Worm (Caenorhabditis elegans) whole organism, L1 larva: ENCODE data around the gene C34B4.2.

Experiments used
- C04F5.9 ChIP-seq: sonication (generic microtip); optimal IDR thresholded peaks from 2 replicates; lab custom pipeline; 2016; ENCODE audit warnings: missing genetic modification characterization, missing compliant biosample characterization
- isw-1 ChIP-seq: fragments of 200-800 bp; sonication (Bioruptor generic); IDR thresholded peaks from 2 replicates; pipeline ENCODE4 v1.3.6; 2022; ENCODE audit warnings: missing genetic modification characterization, missing compliant biosample characterization
- jun-1 ChIP-seq: fragments of 150-350 bp; optimal IDR thresholded peaks from 2 replicates; lab custom pipeline; 2014; ENCODE audit warnings: missing biosample characterization, missing genetic modification reagents, missing genetic modification characterization
- lsy-2 ChIP-seq, 2 experiments: fragments of 150-350 bp; optimal IDR thresholded peaks; 2 replicates each; lab custom pipeline; 2014; ENCODE audit warnings: missing biosample characterization in 2 of 2, missing genetic modification characterization in 2 of 2
- nhr-11 ChIP-seq: fragments of 150-350 bp; optimal IDR thresholded peaks from 2 replicates; lab custom pipeline; 2014; ENCODE audit warnings: missing biosample characterization, missing genetic modification characterization
- nhr-237 ChIP-seq: fragments of 150-350 bp; optimal IDR thresholded peaks from 2 replicates; lab custom pipeline; 2014; ENCODE audit warnings: missing biosample characterization, missing genetic modification characterization
- nhr-76 ChIP-seq: sonication (generic microtip); optimal IDR thresholded peaks from 2 replicates; lab custom pipeline; 2017; ENCODE audit warnings: missing biosample characterization, missing genetic modification characterization
- nhr-90 ChIP-seq: sonication (generic microtip); optimal IDR thresholded peaks from 2 replicates; lab custom pipeline; 2016; ENCODE audit warnings: mild to moderate bottlenecking, missing genetic modification characterization, missing compliant biosample characterization; ENCODE audit not compliant: poor library complexity

DNA sequence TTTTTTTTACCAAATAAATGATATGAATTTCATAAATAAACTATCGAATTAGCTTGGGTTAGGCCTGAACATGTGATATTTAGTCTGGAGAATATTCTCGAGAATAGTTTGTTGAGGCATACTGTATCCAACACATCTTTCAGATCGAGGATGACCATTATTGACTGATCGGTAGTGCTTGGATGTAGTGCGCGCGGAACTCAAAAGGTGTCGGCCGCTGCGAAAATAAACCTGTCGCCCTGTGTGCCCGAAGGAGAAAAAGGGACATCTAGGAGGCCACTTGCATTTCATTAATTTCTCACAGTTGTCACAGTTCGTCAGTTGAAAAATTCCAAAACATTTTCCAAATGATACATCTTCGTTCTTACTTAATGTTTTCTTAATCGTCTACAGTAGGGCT lies 18.7 kb upstream of the C34B4.2 start:
- TF ChIP-seq nhr-76 (tag; lab: Kevin White, UChicago) = no peak
- no peak for TF ChIP-seq nhr-90 (tag; lab: Kevin White, UChicago)
- TF ChIP-seq lsy-2 (tag; optimal IDR thresholded peaks at IDR 0.05; lab: Kevin White, UChicago) = no peak
- no peak for TF ChIP-seq C04F5.9 (tag; lab: Kevin White, UChicago)
- TF ChIP-seq nhr-237 (tag; lab: Kevin White, UChicago) = no peak
- no peak for TF ChIP-seq isw-1 (GFP tag; lab: Robert Waterston, UW)
- no peak for TF ChIP-seq jun-1
- TF ChIP-seq nhr-11 (tag; lab: Kevin White, UChicago) = no peak
